Fruit fly (Drosophila melanogaster) whole organism, embryonic: ENCODE data around the gene CG31717.

Experiments
- Awh ChIP-seq: fragments of 200-800 bp; sonication (Bioruptor generic); IDR thresholded peaks from 2 replicates; pipeline ENCODE4, ENCODE4 v1.3.6; 2022; ENCODE audit warnings: missing biosample characterization, missing genetic modification characterization
- Blimp-1 ChIP-seq: fragments of 200-800 bp; sonication (Bioruptor generic); optimal IDR thresholded peaks from 3 replicates; lab custom pipeline; 2018; ENCODE audit warnings: missing biosample characterization, missing genetic modification characterization, mild to moderate bottlenecking, moderate library complexity, missing genetic modification reagents
- Bteb2 ChIP-seq: fragments of 200-800 bp; sonication (Bioruptor generic); optimal IDR thresholded peaks from 2 replicates; lab custom pipeline; 2016; ENCODE audit warnings: missing biosample characterization, missing genetic modification characterization
- CG1233 ChIP-seq: fragments of 200-800 bp; sonication (Bioruptor generic); optimal IDR thresholded peaks from 4 replicates; lab custom pipeline; 2018; ENCODE audit warnings: missing biosample characterization, mild to moderate bottlenecking, missing genetic modification characterization
- CG12391 ChIP-seq: fragments of 200-800 bp; sonication (Bioruptor generic); optimal IDR thresholded peaks from 3 replicates; lab custom pipeline; 2018; ENCODE audit warnings: missing biosample characterization, mild to moderate bottlenecking, missing genetic modification characterization, moderate library complexity
- CG12659 ChIP-seq: fragments of 200-800 bp; sonication (Bioruptor generic); optimal IDR thresholded peaks from 3 replicates; lab custom pipeline; 2017; ENCODE audit warnings: mild to moderate bottlenecking, missing biosample characterization, missing genetic modification reagents, missing genetic modification characterization
- CG14860 ChIP-seq: fragments of 200-800 bp; sonication (Bioruptor generic); IDR thresholded peaks from 3 replicates; pipeline ENCODE4 v1.3.6; 2022; ENCODE audit warnings: missing biosample characterization, missing genetic modification characterization; ENCODE audit not compliant: partially characterized antibody
- CG15269 ChIP-seq: fragments of 200-800 bp; sonication (Bioruptor generic); optimal IDR thresholded peaks from 2 replicates; lab custom pipeline; 2018; ENCODE audit warnings: missing biosample characterization, mild to moderate bottlenecking, missing genetic modification characterization, moderate library complexity
- CG15479 ChIP-seq: fragments of 200-800 bp; sonication (Bioruptor generic); optimal IDR thresholded peaks from 3 replicates; lab custom pipeline; 2019; ENCODE audit warnings: missing biosample characterization, mild to moderate bottlenecking, missing genetic modification characterization, moderate library complexity
- CG17568 ChIP-seq: fragments of 200-800 bp; sonication (Bioruptor generic); optimal IDR thresholded peaks from 2 replicates; lab custom pipeline; 2018; ENCODE audit warnings: missing biosample characterization, mild to moderate bottlenecking, missing genetic modification characterization, moderate library complexity
- CG18262 ChIP-seq: fragments of 200-800 bp; optimal IDR thresholded peaks from 3 replicates; lab custom pipeline; 2019; ENCODE audit warnings: missing biosample characterization, mild to moderate bottlenecking, missing genetic modification characterization, moderate library complexity
- CG1832 ChIP-seq: fragments of 200-800 bp; sonication (Bioruptor generic); optimal IDR thresholded peaks from 2 replicates; lab custom pipeline; 2017; ENCODE audit warnings: missing biosample characterization, mild to moderate bottlenecking, missing genetic modification characterization, inconsistent platforms
- CG2120 ChIP-seq: fragments of 200-800 bp; sonication (Bioruptor generic); optimal IDR thresholded peaks from 3 replicates; lab custom pipeline; 2016; ENCODE audit warnings: missing biosample characterization, missing genetic modification characterization
- CG2875 ChIP-seq: fragments of 200-800 bp; sonication (Bioruptor generic); optimal IDR thresholded peaks from 2 replicates; lab custom pipeline; 2017; ENCODE audit warnings: missing biosample characterization, mild to moderate bottlenecking, missing genetic modification characterization, missing genetic modification reagents
- CG30403 ChIP-seq: fragments of 200-800 bp; sonication (Bioruptor generic); optimal IDR thresholded peaks from 3 replicates; lab custom pipeline; 2016; ENCODE audit warnings: missing biosample characterization, missing genetic modification characterization
- CG3065 ChIP-seq: fragments of 200-800 bp; sonication (Bioruptor generic); optimal IDR thresholded peaks from 2 replicates; lab custom pipeline; 2016; ENCODE audit warnings: missing biosample characterization, missing genetic modification characterization
- CG34422 ChIP-seq: fragments of 200-800 bp; sonication (Bioruptor generic); IDR thresholded peaks from 3 replicates; pipeline ENCODE4 v1.3.6; 2022; ENCODE audit warnings: missing biosample characterization, missing genetic modification characterization
- CG42726 ChIP-seq: fragments of 200-800 bp; sonication (Bioruptor generic); IDR thresholded peaks from 2 replicates; pipeline ENCODE4 v1.3.6; 2022; ENCODE audit warnings: missing biosample characterization, missing genetic modification characterization; ENCODE audit not compliant: partially characterized antibody
- CG6813 ChIP-seq: fragments of 200-800 bp; sonication (Bioruptor generic); optimal IDR thresholded peaks from 2 replicates; lab custom pipeline; 2017; ENCODE audit warnings: missing biosample characterization, missing genetic modification characterization, mild to moderate bottlenecking, moderate library complexity, missing genetic modification reagents
- CG7372 ChIP-seq: fragments of 200-800 bp; sonication (Bioruptor generic); IDR thresholded peaks from 2 replicates; pipeline ENCODE4 v1.3.6; 2022; ENCODE audit warnings: missing biosample characterization, missing genetic modification characterization
- CG7963 ChIP-seq: fragments of 200-800 bp; sonication (Bioruptor generic); IDR thresholded peaks from 3 replicates; pipeline ENCODE4 v1.3.6; 2022; ENCODE audit warnings: missing biosample characterization, missing genetic modification characterization; ENCODE audit not compliant: partially characterized antibody
- CG8478 ChIP-seq: fragments of >200 bp; optimal IDR thresholded peaks from 2 replicates; lab custom pipeline; 2018
- CG9932 ChIP-seq: fragments of 200-800 bp; sonication (Bioruptor generic); IDR thresholded peaks from 2 replicates; pipeline ENCODE4 v1.3.6; 2022; ENCODE audit warnings: missing biosample characterization, missing genetic modification characterization
- Dfd ChIP-seq, 2 experiments: fragments of >200 bp; optimal IDR thresholded peaks; 2 replicates each; lab custom pipeline; 2017; ENCODE audit warnings: missing biosample characterization in 2 of 2, missing genetic modification characterization in 2 of 2
- HLH3B ChIP-seq: fragments of 200-800 bp; sonication (Bioruptor generic); IDR thresholded peaks from 2 replicates; pipeline ENCODE4 v1.3.6; 2022; ENCODE audit warnings: missing biosample characterization, missing genetic modification characterization
- HmgD ChIP-seq: fragments of 200-800 bp; sonication (Bioruptor generic); optimal IDR thresholded peaks from 3 replicates; lab custom pipeline; 2016; ENCODE audit warnings: missing biosample characterization, missing genetic modification characterization
- Jarid2 ChIP-seq: fragments of 200-800 bp; sonication (Bioruptor generic); optimal IDR thresholded peaks from 3 replicates; lab custom pipeline; 2017; ENCODE audit warnings: mild to moderate bottlenecking, missing biosample characterization, missing genetic modification reagents, missing genetic modification characterization
- MESR4 ChIP-seq: fragments of 200-800 bp; sonication (Bioruptor generic); optimal IDR thresholded peaks from 2 replicates; lab custom pipeline; 2018; ENCODE audit warnings: missing biosample characterization, mild to moderate bottlenecking, missing genetic modification characterization, moderate library complexity
- NK7.1 ChIP-seq: fragments of 200-800 bp; sonication (Bioruptor generic); optimal IDR thresholded peaks from 3 replicates; lab custom pipeline; 2016; ENCODE audit warnings: missing biosample characterization, missing genetic modification characterization
- Nf-YA ChIP-seq: fragments of 200-800 bp; sonication (Bioruptor generic); IDR thresholded peaks from 2 replicates; pipeline ENCODE4 v1.3.6; 2022; ENCODE audit warnings: missing biosample characterization, missing genetic modification characterization
- Poxn ChIP-seq: fragments of 200-800 bp; sonication (Bioruptor generic); IDR thresholded peaks from 2 replicates; pipeline ENCODE4 v1.3.6; 2022; ENCODE audit warnings: missing biosample characterization, missing genetic modification characterization
- Side ChIP-seq: fragments of 200-800 bp; sonication (Bioruptor generic); optimal IDR thresholded peaks from 2 replicates; lab custom pipeline; 2016; ENCODE audit warnings: missing biosample characterization, missing genetic modification characterization
- Stat92E ChIP-seq, 3 experiments: fragments of >200 bp in 2 of 3; fragments of 200-800 bp in 1 of 3; sonication (Bioruptor generic) in 1 of 3; optimal IDR thresholded peaks; 2 replicates each; lab custom pipeline; 2017 to 2019; ENCODE audit warnings: missing biosample characterization in 3 of 3, missing genetic modification characterization in 3 of 3, mild to moderate bottlenecking in 1 of 3, moderate library complexity in 1 of 3
- Usf ChIP-seq: fragments of 200-800 bp; sonication (Bioruptor generic); optimal IDR thresholded peaks from 2 replicates; lab custom pipeline; 2017; ENCODE audit warnings: missing genotype, missing biosample characterization, missing genetic modification characterization
- ato ChIP-seq: fragments of 200-800 bp; sonication (Bioruptor generic); IDR thresholded peaks from 2 replicates; pipeline ENCODE4 v1.3.6; 2022; ENCODE audit warnings: missing biosample characterization, missing genetic modification characterization; ENCODE audit not compliant: partially characterized antibody
- chinmo ChIP-seq: fragments of 200-800 bp; sonication (Bioruptor generic); IDR thresholded peaks from 4 replicates; pipeline ENCODE4 v1.3.6; 2022; ENCODE audit warnings: missing biosample characterization, missing genetic modification characterization; ENCODE audit not compliant: partially characterized antibody
- corto ChIP-seq: fragments of 200-800 bp; sonication (Bioruptor generic); optimal IDR thresholded peaks from 2 replicates; lab custom pipeline; 2016; ENCODE audit warnings: missing biosample characterization, mild to moderate bottlenecking, missing genetic modification characterization, moderate library complexity
- dati ChIP-seq: fragments of 200-800 bp; sonication (Bioruptor generic); IDR thresholded peaks from 2 replicates; pipeline ENCODE4 v1.3.6; 2022; ENCODE audit warnings: missing biosample characterization, missing genetic modification characterization
- dmrt99B ChIP-seq: fragments of 200-800 bp; sonication (Bioruptor generic); optimal IDR thresholded peaks from 2 replicates; lab custom pipeline; 2018; ENCODE audit warnings: missing biosample characterization, mild to moderate bottlenecking, missing genetic modification characterization, moderate library complexity
- gce ChIP-seq: fragments of 200-800 bp; sonication (Bioruptor generic); IDR thresholded peaks from 3 replicates; pipeline ENCODE4 v1.3.6; 2022; ENCODE audit warnings: missing biosample characterization, missing genetic modification characterization
- gfzf ChIP-seq: fragments of 200-800 bp; sonication (Bioruptor generic); optimal IDR thresholded peaks from 2 replicates; lab custom pipeline; 2016; ENCODE audit warnings: missing biosample characterization, mild to moderate bottlenecking, missing genetic modification characterization, moderate library complexity
- lab ChIP-seq: fragments of 200-800 bp; sonication (Bioruptor generic); optimal IDR thresholded peaks from 3 replicates; lab custom pipeline; 2017; ENCODE audit warnings: missing biosample characterization, missing genetic modification characterization, mild to moderate bottlenecking, moderate library complexity, missing genetic modification reagents
- lilli ChIP-seq: fragments of 200-800 bp; sonication (Bioruptor generic); optimal IDR thresholded peaks from 3 replicates; lab custom pipeline; 2016; ENCODE audit warnings: missing biosample characterization, missing genetic modification characterization
- lola ChIP-seq, 3 experiments: fragments of >200 bp in 2 of 3; fragments of 200-800 bp in 1 of 3; sonication (Bioruptor generic) in 1 of 3; optimal IDR thresholded peaks; 2 replicates each; lab custom pipeline; 2017 to 2019; ENCODE audit warnings: missing biosample characterization in 3 of 3, missing genetic modification characterization in 3 of 3, mild to moderate bottlenecking in 1 of 3, moderate library complexity in 1 of 3
- mirr ChIP-seq: fragments of 200-800 bp; sonication (Bioruptor generic); optimal IDR thresholded peaks from 3 replicates; lab custom pipeline; 2018; ENCODE audit warnings: missing biosample characterization, mild to moderate bottlenecking, missing genetic modification characterization
- psq ChIP-seq: fragments of 200-800 bp; sonication (Bioruptor generic); optimal IDR thresholded peaks from 2 replicates; lab custom pipeline; 2017; ENCODE audit warnings: missing biosample characterization, missing genetic modification characterization
- run ChIP-seq: fragments of 200-800 bp; sonication (Bioruptor generic); optimal IDR thresholded peaks from 3 replicates; lab custom pipeline; 2018; ENCODE audit warnings: missing biosample characterization, mild to moderate bottlenecking, missing genetic modification characterization
- sisA ChIP-seq: fragments of 200-800 bp; sonication (Bioruptor generic); IDR thresholded peaks from 2 replicates; pipeline ENCODE4 v1.3.6; 2022; ENCODE audit warnings: missing biosample characterization, missing genetic modification characterization
- tll ChIP-seq, 2 experiments: fragments of 200-800 bp in 1 of 2; fragments of >200 bp in 1 of 2; sonication (Bioruptor generic) in 1 of 2; optimal IDR thresholded peaks; 2 replicates each; lab custom pipeline; 2017 to 2019; ENCODE audit warnings: missing biosample characterization in 2 of 2, missing genetic modification characterization in 2 of 2, mild to moderate bottlenecking in 1 of 2, moderate library complexity in 1 of 2
- zf30C ChIP-seq: fragments of 200-800 bp; sonication (Bioruptor generic); optimal IDR thresholded peaks from 3 replicates; lab custom pipeline; 2018; ENCODE audit warnings: missing biosample characterization, mild to moderate bottlenecking, missing genetic modification characterization

CG31717 gene

DNA sequence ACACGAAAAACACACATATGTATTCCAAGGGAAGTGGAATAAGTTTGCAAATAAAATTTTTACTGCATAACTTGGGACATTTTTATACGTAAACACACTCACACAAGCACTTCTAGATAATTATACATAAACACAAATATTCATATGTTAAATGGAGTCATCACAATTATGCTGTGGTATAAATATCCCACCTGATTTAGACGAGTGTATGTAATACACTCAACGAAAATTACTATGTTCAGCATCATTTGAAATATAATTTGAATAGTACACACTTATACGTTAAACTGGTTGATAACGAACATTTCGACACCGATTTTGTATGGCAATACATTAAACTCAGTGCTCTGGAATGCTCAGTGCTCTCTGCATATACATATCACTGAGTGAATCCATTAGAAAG lies 19.4 kb upstream of the CG31717 start:
- TF ChIP-seq CG8478 (lab: Kevin White, UChicago), result no peak
- TF ChIP-seq MESR4, result no peak
- TF ChIP-seq CG34422 (GFP tag; lab: Robert Waterston, UW), result no peak
- TF ChIP-seq Poxn (GFP tag; lab: Robert Waterston, UW), result no peak
- no peak for TF ChIP-seq Dfd (GFP tag; optimal IDR thresholded peaks at IDR 0.05; lab: Kevin White, UChicago)
- no peak for TF ChIP-seq chinmo (GFP tag; lab: Robert Waterston, UW)
- no peak for TF ChIP-seq CG3065 (GFP tag; lab: Kevin White, UChicago)
- no peak for TF ChIP-seq CG7963 (GFP tag; lab: Robert Waterston, UW)
- no peak for TF ChIP-seq CG6813 (GFP tag; lab: Kevin White, UChicago)
- no peak for TF ChIP-seq lola (GFP tag; optimal IDR thresholded peaks at IDR 0.05; lab: Kevin White, UChicago)
- no peak for TF ChIP-seq NK7.1
- TF ChIP-seq zf30C (GFP tag; lab: Kevin White, UChicago), result peak; percentile 91
- TF ChIP-seq CG14860, result no peak
- TF ChIP-seq Jarid2 (GFP tag; lab: Kevin White, UChicago), result no peak
- TF ChIP-seq dati (GFP tag; lab: Robert Waterston, UW), result no peak
- no peak for TF ChIP-seq CG15479
- TF ChIP-seq corto, result no peak
- no peak for TF ChIP-seq lab
- no peak for TF ChIP-seq run (tag; lab: Kevin White, UChicago)
- TF ChIP-seq CG1233 (GFP tag; lab: Kevin White, UChicago), result no peak
- TF ChIP-seq CG7372, result no peak
- no peak for TF ChIP-seq CG17568
- no peak for TF ChIP-seq Usf
- peak; percentile 11 for TF ChIP-seq CG18262 (tag; lab: Kevin White, UChicago)
- TF ChIP-seq Stat92E (GFP tag; optimal IDR thresholded peaks at IDR 0.05; lab: Kevin White, UChicago), result no peak
- peak; percentile 17 for TF ChIP-seq CG2875 (GFP tag; lab: Kevin White, UChicago)
- no peak for TF ChIP-seq gfzf
- TF ChIP-seq HmgD (GFP tag; lab: Kevin White, UChicago), result no peak
- TF ChIP-seq psq (GFP tag; lab: Kevin White, UChicago), result no peak
- 0 out of 2 replicates have a peak, but pooled peaks have one; percentile 20 for TF ChIP-seq HLH3B (GFP tag; lab: Robert Waterston, UW)
- peak; percentile 9 for TF ChIP-seq CG15269 (tag; lab: Kevin White, UChicago)
- peak; percentile 42 for TF ChIP-seq CG2120
- TF ChIP-seq ato (GFP tag; lab: Robert Waterston, UW), result no peak
- TF ChIP-seq CG42726 (GFP tag; lab: Robert Waterston, UW), result no peak
- TF ChIP-seq gce (GFP tag; lab: Robert Waterston, UW), result no peak
- peak; percentile 34 for TF ChIP-seq lilli (GFP tag; lab: Kevin White, UChicago)
- no peak for TF ChIP-seq CG12391 (tag; lab: Kevin White, UChicago)
- TF ChIP-seq tll (GFP tag; optimal IDR thresholded peaks at IDR 0.05; lab: Kevin White, UChicago), result no peak
- TF ChIP-seq CG1832 (GFP tag; lab: Kevin White, UChicago), result no peak
- TF ChIP-seq Side, result no peak
- no peak for TF ChIP-seq Nf-YA (GFP tag; lab: Robert Waterston, UW)
- TF ChIP-seq sisA, result no peak
- peak; percentile 25 for TF ChIP-seq CG12659 (GFP tag; lab: Kevin White, UChicago)
- no peak for TF ChIP-seq dmrt99B (tag; lab: Kevin White, UChicago)
- TF ChIP-seq CG9932 (GFP tag; lab: Robert Waterston, UW), result no peak
- no peak for TF ChIP-seq mirr
- TF ChIP-seq Awh (GFP tag; lab: Robert Waterston, UW), result no peak
- TF ChIP-seq Blimp-1 (GFP tag; lab: Kevin White, UChicago), result no peak
- TF ChIP-seq Bteb2 (GFP tag; lab: Kevin White, UChicago), result no peak
- no peak for TF ChIP-seq CG30403 (GFP tag; lab: Kevin White, UChicago)
